Fruit fly (Drosophila melanogaster) whole organism, embryonic: ENCODE measurements around the gene kat80.

Source experiments
- B-H2 ChIP-seq: fragments of 200-800 bp; sonication (Bioruptor generic); optimal IDR thresholded peaks from 2 replicates; lab custom pipeline; 2018; ENCODE audit warnings: missing biosample characterization, mild to moderate bottlenecking, missing genetic modification characterization
- Bgb ChIP-seq: fragments of 200-800 bp; sonication (Bioruptor generic); IDR thresholded peaks from 2 replicates; pipeline ENCODE4 v1.3.6; 2022; ENCODE audit warnings: missing biosample characterization, missing genetic modification characterization; ENCODE audit not compliant: partially characterized antibody
- CG10147 ChIP-seq: fragments of 200-800 bp; sonication (Bioruptor generic); optimal IDR thresholded peaks from 2 replicates; lab custom pipeline; 2019; ENCODE audit warnings: missing biosample characterization, mild to moderate bottlenecking, missing genetic modification characterization, moderate library complexity
- CG11723 ChIP-seq: fragments of 200-800 bp; sonication (Bioruptor generic); optimal IDR thresholded peaks from 2 replicates; lab custom pipeline; 2017; ENCODE audit warnings: missing biosample characterization, mild to moderate bottlenecking, missing genetic modification characterization
- CG12299 ChIP-seq: fragments of 200-800 bp; sonication (Bioruptor generic); optimal IDR thresholded peaks from 2 replicates; lab custom pipeline; 2018; ENCODE audit warnings: missing biosample characterization, mild to moderate bottlenecking, missing genetic modification characterization
- CG13894 ChIP-seq: fragments of 200-800 bp; sonication (Bioruptor generic); optimal IDR thresholded peaks from 3 replicates; lab custom pipeline; 2018; ENCODE audit warnings: missing biosample characterization, mild to moderate bottlenecking, missing genetic modification characterization, moderate library complexity
- CG15514 ChIP-seq: fragments of 200-800 bp; sonication (Bioruptor generic); optimal IDR thresholded peaks from 3 replicates; lab custom pipeline; 2017; ENCODE audit warnings: missing biosample characterization, missing genetic modification characterization, mild to moderate bottlenecking, moderate library complexity, missing genetic modification reagents
- CG15696 ChIP-seq: fragments of 200-800 bp; sonication (Bioruptor generic); optimal IDR thresholded peaks from 2 replicates; lab custom pipeline; 2019; ENCODE audit warnings: missing biosample characterization, mild to moderate bottlenecking, missing genetic modification characterization, moderate library complexity
- CG1603 ChIP-seq: fragments of 200-800 bp; sonication (Bioruptor generic); optimal IDR thresholded peaks from 2 replicates; lab custom pipeline; 2019; ENCODE audit warnings: missing biosample characterization, mild to moderate bottlenecking, missing genetic modification characterization, moderate library complexity
- CG16815 ChIP-seq: fragments of 200-800 bp; sonication (Bioruptor generic); optimal IDR thresholded peaks from 3 replicates; lab custom pipeline; 2017; ENCODE audit warnings: missing biosample characterization, mild to moderate bottlenecking, missing genetic modification characterization
- CG34376 ChIP-seq: fragments of 200-800 bp; sonication (Bioruptor generic); optimal IDR thresholded peaks from 2 replicates; lab custom pipeline; 2018; ENCODE audit warnings: missing biosample characterization, mild to moderate bottlenecking, missing genetic modification characterization
- CG34422 ChIP-seq: fragments of 200-800 bp; sonication (Bioruptor generic); IDR thresholded peaks from 3 replicates; pipeline ENCODE4 v1.3.6; 2022; ENCODE audit warnings: missing biosample characterization, missing genetic modification characterization
- CG4328 ChIP-seq: fragments of 200-800 bp; sonication (Bioruptor generic); optimal IDR thresholded peaks from 3 replicates; lab custom pipeline; 2017; ENCODE audit warnings: missing biosample characterization, missing genetic modification reagents, missing genetic modification characterization
- CG6791 ChIP-seq: fragments of 200-800 bp; sonication (Bioruptor generic); IDR thresholded peaks from 3 replicates; pipeline ENCODE4 v1.3.6; 2022; ENCODE audit warnings: missing biosample characterization, missing genetic modification characterization; ENCODE audit not compliant: partially characterized antibody
- CG6813 ChIP-seq: fragments of 200-800 bp; sonication (Bioruptor generic); optimal IDR thresholded peaks from 2 replicates; lab custom pipeline; 2017; ENCODE audit warnings: missing biosample characterization, missing genetic modification characterization, mild to moderate bottlenecking, moderate library complexity, missing genetic modification reagents
- CG8290 ChIP-seq, 3 experiments: fragments of 200-800 bp; sonication (Bioruptor generic); optimal IDR thresholded peaks; 2 replicates each; lab custom pipeline; 2016 to 2019; ENCODE audit warnings: missing biosample characterization in 3 of 3, missing genetic modification characterization in 3 of 3, mild to moderate bottlenecking in 2 of 3, moderate library complexity in 1 of 3
- Drgx ChIP-seq: fragments of 200-800 bp; sonication (Bioruptor generic); IDR thresholded peaks from 2 replicates; pipeline ENCODE4 v1.3.6; 2022; ENCODE audit warnings: missing biosample characterization, missing genetic modification characterization
- E2f2 ChIP-seq: fragments of 200-800 bp; sonication (Bioruptor generic); IDR thresholded peaks from 2 replicates; pipeline ENCODE4 v1.3.6; 2022; ENCODE audit warnings: missing biosample characterization, missing genetic modification characterization
- Eip74EF ChIP-seq, 2 experiments: fragments of 200-800 bp in 1 of 2; fragments of >200 bp in 1 of 2; sonication (Bioruptor generic) in 1 of 2; optimal IDR thresholded peaks; 2 replicates each; lab custom pipeline; 2017 to 2019; ENCODE audit warnings: missing biosample characterization in 2 of 2, missing genetic modification characterization in 2 of 2, mild to moderate bottlenecking in 1 of 2, moderate library complexity in 1 of 2
- Elba2 ChIP-seq: fragments of 200-800 bp; sonication (Bioruptor generic); optimal IDR thresholded peaks from 3 replicates; lab custom pipeline; 2016; ENCODE audit warnings: missing biosample characterization, missing genetic modification characterization
- HLHmδ ChIP-seq: fragments of 200-800 bp; sonication (Bioruptor generic); optimal IDR thresholded peaks from 2 replicates; lab custom pipeline; 2018; ENCODE audit warnings: missing biosample characterization, mild to moderate bottlenecking, missing genetic modification characterization, moderate library complexity
- MBD-R2 ChIP-seq: fragments of 200-800 bp; sonication (Bioruptor generic); IDR thresholded peaks from 2 replicates; pipeline ENCODE4 v1.3.6; 2022; ENCODE audit warnings: missing biosample characterization, missing genetic modification characterization
- Meics ChIP-seq: fragments of 200-800 bp; sonication (Bioruptor generic); optimal IDR thresholded peaks from 2 replicates; lab custom pipeline; 2017; ENCODE audit warnings: missing biosample characterization, mild to moderate bottlenecking, missing genetic modification characterization
- Side ChIP-seq: fragments of 200-800 bp; sonication (Bioruptor generic); optimal IDR thresholded peaks from 2 replicates; lab custom pipeline; 2016; ENCODE audit warnings: missing biosample characterization, missing genetic modification characterization
- YL-1 ChIP-seq: fragments of 200-800 bp; sonication (Bioruptor generic); optimal IDR thresholded peaks from 3 replicates; lab custom pipeline; 2017; ENCODE audit warnings: missing biosample characterization, mild to moderate bottlenecking, missing genetic modification characterization
- ap ChIP-seq: fragments of 200-800 bp; sonication (Bioruptor generic); IDR thresholded peaks from 2 replicates; pipeline ENCODE4 v1.3.6; 2022; ENCODE audit warnings: missing biosample characterization, missing genetic modification characterization
- bbx ChIP-seq: fragments of 200-800 bp; sonication (Bioruptor generic); IDR thresholded peaks from 2 replicates; pipeline ENCODE4 v1.3.6; 2022; ENCODE audit warnings: missing biosample characterization, missing genetic modification characterization; ENCODE audit not compliant: partially characterized antibody
- bigmax ChIP-seq: fragments of 200-800 bp; sonication (Bioruptor generic); optimal IDR thresholded peaks from 2 replicates; lab custom pipeline; 2018; ENCODE audit warnings: missing biosample characterization, mild to moderate bottlenecking, missing genetic modification characterization
- cad ChIP-seq: fragments of >200 bp; optimal IDR thresholded peaks from 2 replicates; lab custom pipeline; 2017; ENCODE audit warnings: missing biosample characterization, missing genetic modification characterization
- cg ChIP-seq: fragments of 200-800 bp; sonication (Bioruptor generic); optimal IDR thresholded peaks from 3 replicates; lab custom pipeline; 2019; ENCODE audit warnings: missing biosample characterization, mild to moderate bottlenecking, missing genetic modification characterization, moderate library complexity
- dm ChIP-seq: fragments of 200-800 bp; sonication (Bioruptor generic); optimal IDR thresholded peaks from 3 replicates; lab custom pipeline; 2016; ENCODE audit warnings: missing biosample characterization, missing genetic modification characterization
- gcm2 ChIP-seq: fragments of 200-800 bp; sonication (Bioruptor generic); optimal IDR thresholded peaks from 2 replicates; lab custom pipeline; 2016; ENCODE audit warnings: missing biosample characterization, missing genetic modification characterization
- insv ChIP-seq, 2 experiments: fragments of 200-800 bp; sonication (Bioruptor generic); optimal IDR thresholded peaks; 3 replicates each; lab custom pipeline; 2016 to 2018; ENCODE audit warnings: missing biosample characterization in 2 of 2, missing genetic modification characterization in 2 of 2
- kni ChIP-seq: fragments of 200-800 bp; sonication (Bioruptor generic); optimal IDR thresholded peaks from 3 replicates; lab custom pipeline; 2017; ENCODE audit warnings: mild to moderate bottlenecking, missing biosample characterization, missing genetic modification reagents, missing genetic modification characterization
- lbe ChIP-seq: fragments of 200-800 bp; sonication (Bioruptor generic); optimal IDR thresholded peaks from 2 replicates; lab custom pipeline; 2016; ENCODE audit warnings: missing biosample characterization, mild to moderate bottlenecking, missing genetic modification characterization
- lmd ChIP-seq: fragments of 200-800 bp; sonication (Bioruptor generic); IDR thresholded peaks from 2 replicates; pipeline ENCODE4 v1.3.6; 2022; ENCODE audit warnings: missing biosample characterization, missing genetic modification characterization
- mirr ChIP-seq: fragments of 200-800 bp; sonication (Bioruptor generic); optimal IDR thresholded peaks from 3 replicates; lab custom pipeline; 2018; ENCODE audit warnings: missing biosample characterization, mild to moderate bottlenecking, missing genetic modification characterization
- nmo ChIP-seq: fragments of 200-800 bp; sonication (Bioruptor generic); optimal IDR thresholded peaks from 2 replicates; lab custom pipeline; 2018; ENCODE audit warnings: missing biosample characterization, mild to moderate bottlenecking, missing genetic modification characterization, moderate library complexity
- onecut ChIP-seq: fragments of 200-800 bp; sonication (Bioruptor generic); IDR thresholded peaks from 2 replicates; pipeline ENCODE4 v1.3.6; 2022; ENCODE audit warnings: missing biosample characterization, missing genetic modification characterization
- pzg ChIP-seq: fragments of 200-800 bp; sonication (Bioruptor generic); optimal IDR thresholded peaks from 3 replicates; lab custom pipeline; 2018; ENCODE audit warnings: missing biosample characterization, mild to moderate bottlenecking, missing genetic modification characterization, moderate library complexity
- row ChIP-seq: fragments of 200-800 bp; sonication (Bioruptor generic); IDR thresholded peaks from 3 replicates; pipeline ENCODE4 v1.3.6; 2022; ENCODE audit warnings: missing biosample characterization, missing genetic modification characterization
- sob ChIP-seq: fragments of 200-800 bp; sonication (Bioruptor generic); IDR thresholded peaks from 2 replicates; pipeline ENCODE4 v1.3.6; 2022; ENCODE audit warnings: missing biosample characterization, missing genetic modification characterization
- sug ChIP-seq: fragments of 200-800 bp; optimal IDR thresholded peaks from 2 replicates; lab custom pipeline; 2019; ENCODE audit warnings: missing biosample characterization, mild to moderate bottlenecking, missing genetic modification characterization, moderate library complexity
- vnd ChIP-seq: fragments of 200-800 bp; sonication (Bioruptor generic); IDR thresholded peaks from 3 replicates; pipeline ENCODE4 v1.3.6; 2022; ENCODE audit warnings: missing biosample characterization, missing genetic modification characterization; ENCODE audit not compliant: partially characterized antibody
- wek ChIP-seq: fragments of 200-800 bp; sonication (Bioruptor generic); optimal IDR thresholded peaks from 3 replicates; lab custom pipeline; 2018; ENCODE audit warnings: missing biosample characterization, mild to moderate bottlenecking, missing genetic modification characterization, moderate library complexity
- z ChIP-seq: fragments of 200-800 bp; sonication (Bioruptor generic); IDR thresholded peaks from 3 replicates; pipeline ENCODE4 v1.3.6; 2022; ENCODE audit warnings: missing biosample characterization, missing genetic modification characterization
- zf30C ChIP-seq: fragments of 200-800 bp; sonication (Bioruptor generic); optimal IDR thresholded peaks from 3 replicates; lab custom pipeline; 2018; ENCODE audit warnings: missing biosample characterization, mild to moderate bottlenecking, missing genetic modification characterization

kat80 gene

dm6 chrX:16318858-16319557, 43.0 kb upstream of the kat80 start (continued):
- peak in 1 of 2 experiments; percentile 11 for TF ChIP-seq Eip74EF (GFP tag; optimal IDR thresholded peaks at IDR 0.05; lab: Kevin White, UChicago)
- TF ChIP-seq zf30C (GFP tag; lab: Kevin White, UChicago): peak; percentile 68
- peak; percentile 73 for TF ChIP-seq Drgx (GFP tag; lab: Robert Waterston, UW)
- TF ChIP-seq CG15514 (GFP tag; lab: Kevin White, UChicago): peak; percentile 47
- peak; percentile 34 for TF ChIP-seq CG13894 (tag; lab: Kevin White, UChicago)
- peak; percentile 23; the same call in 1 of the 3 replicates for TF ChIP-seq z (GFP tag; lab: Robert Waterston, UW)
- peak; percentile 66 for TF ChIP-seq CG34376 (GFP tag; lab: Kevin White, UChicago)
- peak; percentile 22 for TF ChIP-seq YL-1
- TF ChIP-seq cg (GFP tag; lab: Kevin White, UChicago): peak; percentile 97
- TF ChIP-seq CG8290 (GFP tag; optimal IDR thresholded peaks at IDR 0.05; lab: Kevin White, UChicago): no peak
- peak in 1 of 2 experiments; percentile 54 for TF ChIP-seq CG8290 (tag; optimal IDR thresholded peaks at IDR 0.05; lab: Kevin White, UChicago)
- TF ChIP-seq CG16815: no peak
- TF ChIP-seq Elba2 (GFP tag; lab: Kevin White, UChicago): peak; percentile 75
- TF ChIP-seq nmo (GFP tag; lab: Kevin White, UChicago): peak; percentile 34
- TF ChIP-seq pzg (GFP tag; lab: Kevin White, UChicago): peak; percentile 28
- peak; percentile 11; the same call in 2 of the 3 replicates for TF ChIP-seq row (GFP tag; lab: Robert Waterston, UW)
- peak; percentile 79 for TF ChIP-seq kni (GFP tag; lab: Kevin White, UChicago)
- peak; percentile 40 for TF ChIP-seq B-H2
- no peak for TF ChIP-seq CG12299 (tag; lab: Kevin White, UChicago)
- TF ChIP-seq ap (GFP tag; lab: Robert Waterston, UW): no peak
- peak; percentile 64; the same call in 2 of the 3 replicates for TF ChIP-seq CG6791 (GFP tag; lab: Robert Waterston, UW)
- peak; percentile 28 for TF ChIP-seq lbe (GFP tag; lab: Kevin White, UChicago)
- TF ChIP-seq sob: no peak
- peak; percentile 17 for TF ChIP-seq CG4328 (GFP tag; lab: Kevin White, UChicago)
- TF ChIP-seq CG6813 (GFP tag; lab: Kevin White, UChicago): peak; percentile 5
- peak; percentile 82; the same call in 1 of the 3 replicates for TF ChIP-seq CG34422 (GFP tag; lab: Robert Waterston, UW)
- peak in 1 of 2 experiments; percentile 83 for TF ChIP-seq insv (GFP tag; optimal IDR thresholded peaks at IDR 0.05; lab: Kevin White, UChicago)
- 0 out of 2 replicates have a peak, but pooled peaks have one; percentile 28 for TF ChIP-seq bbx (GFP tag; lab: Robert Waterston, UW)
- TF ChIP-seq bigmax (GFP tag; lab: Kevin White, UChicago): peak; percentile 99
- TF ChIP-seq Side (GFP tag; lab: Kevin White, UChicago): peak; percentile 9
- TF ChIP-seq E2f2 (GFP tag; lab: Robert Waterston, UW): no peak
- peak; percentile 16; the same call in 1 of the 2 replicates for TF ChIP-seq MBD-R2 (GFP tag; lab: Robert Waterston, UW)
- TF ChIP-seq wek (GFP tag; lab: Kevin White, UChicago): peak; percentile 44
- TF ChIP-seq vnd: no peak
- peak; percentile 58 for TF ChIP-seq sug (tag; lab: Kevin White, UChicago)
- peak; percentile 28 for TF ChIP-seq CG15696 (tag; lab: Kevin White, UChicago)
- peak; percentile 49; the same call in 1 of the 2 replicates for TF ChIP-seq Bgb
- peak; percentile 8 for TF ChIP-seq gcm2 (GFP tag; lab: Kevin White, UChicago)
- no peak for TF ChIP-seq CG11723
- TF ChIP-seq Meics: no peak
- TF ChIP-seq mirr (GFP tag; lab: Kevin White, UChicago): peak; percentile 82
- no peak for TF ChIP-seq CG1603
- TF ChIP-seq CG10147 (GFP tag; lab: Kevin White, UChicago): no peak
- TF ChIP-seq lmd: peak; percentile 28; the same call in 1 of the 2 replicates
- peak; percentile 78 for TF ChIP-seq onecut (GFP tag; lab: Robert Waterston, UW)
- TF ChIP-seq HLHmδ: peak; percentile 69
- TF ChIP-seq cad (GFP tag; lab: Kevin White, UChicago): no peak
- peak; percentile 71 for TF ChIP-seq dm (GFP tag; lab: Kevin White, UChicago)
